Worm (Caenorhabditis elegans) whole organism, L4/young adult: Measurements from ENCODE around the gene Y17G7B.12.

ENCODE experiments used
- dao-5 ChIP-seq: sonication (generic microtip); optimal IDR thresholded peaks from 2 replicates; lab custom pipeline; 2016; ENCODE audit warnings: missing genotype, missing genetic modification characterization, moderate library complexity, missing compliant biosample characterization
- him-1 ChIP-seq: sonication (generic microtip); optimal IDR thresholded peaks from 2 replicates; lab custom pipeline; 2016; ENCODE audit warnings: missing genotype, missing genetic modification reagents, missing genetic modification characterization, missing compliant biosample characterization

DNA sequence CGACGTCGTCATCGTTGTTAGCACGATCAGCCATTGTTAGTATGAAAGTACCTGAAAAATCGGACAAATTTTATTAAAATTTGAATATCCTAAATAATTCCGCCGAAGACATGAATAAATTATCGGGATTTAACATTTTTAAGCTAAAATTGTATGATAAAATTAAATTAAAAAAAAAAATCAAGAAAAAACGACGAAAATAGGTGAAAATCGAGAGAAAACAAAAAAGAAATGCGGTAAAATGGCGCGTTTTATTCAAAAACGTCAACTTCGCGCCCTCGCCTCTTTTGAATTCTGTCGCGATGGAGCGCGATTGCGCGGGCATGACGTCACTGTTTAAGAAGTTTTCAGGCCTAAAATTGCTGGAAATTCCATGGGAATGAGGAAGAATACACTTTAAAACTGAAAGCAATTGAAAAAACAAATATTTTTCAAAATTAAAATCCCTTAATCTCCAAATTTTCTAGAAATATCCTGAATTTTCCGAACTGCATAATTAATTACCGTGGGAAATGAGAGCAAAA, 17.0 kb upstream of the Y17G7B.12 start, which contains the start of gene mcm-2:
- TF ChIP-seq him-1 (no peak), dao-5 (tag; lab: Kevin White, UChicago) (no peak)
